Worm (Caenorhabditis elegans): ENCODE results near the gene sem-5.

DNA sequence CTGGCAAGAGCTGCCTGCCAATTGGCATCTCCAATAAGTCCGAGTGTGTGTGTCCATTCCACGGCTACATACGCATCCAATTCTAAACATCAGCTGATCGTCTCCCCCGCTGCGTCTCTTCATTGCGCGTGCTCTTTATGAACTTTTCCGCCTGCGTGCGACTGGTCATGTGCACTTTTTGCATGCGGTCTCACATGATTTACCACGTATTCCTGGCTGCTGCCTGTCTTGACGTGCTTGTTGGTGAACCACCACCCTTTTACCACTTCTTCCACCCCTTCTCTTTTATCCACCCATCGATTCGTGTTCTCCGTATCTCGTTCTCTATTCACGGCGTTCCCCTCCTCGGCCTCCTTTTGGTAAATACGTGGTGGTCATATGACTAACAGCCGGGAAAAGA lies 9.9 kb downstream of the sem-5 start:
- no peak for TF ChIP-seq nhr-12 (tag; optimal IDR thresholded peaks at IDR 0.05)
- no peak for TF ChIP-seq lsy-2 (tag; optimal IDR thresholded peaks at IDR 0.05)
- TF ChIP-seq mep-1 (tag; optimal IDR thresholded peaks at IDR 0.05) = peak; percentile 52
- TF ChIP-seq elt-1 (tag; optimal IDR thresholded peaks at IDR 0.05; ENCODE audit: borderline replicate concordance, insufficient read depth) = peak; percentile 26
- peak; percentile 28 for TF ChIP-seq pha-4 (tag; optimal IDR thresholded peaks at IDR 0.05)
- no peak for TF ChIP-seq mab-5 (tag; optimal IDR thresholded peaks at IDR 0.05)
- no peak for TF ChIP-seq nhr-76 (tag; optimal IDR thresholded peaks at IDR 0.05)
- no peak for TF ChIP-seq snpc-4 (tag; optimal IDR thresholded peaks at IDR 0.05)
- no peak for TF ChIP-seq blmp-1 (tag; optimal IDR thresholded peaks at IDR 0.05)
- TF ChIP-seq ceh-43 (GFP tag; optimal IDR thresholded peaks at IDR 0.05) = peak; percentile 66
